Fruit fly (Drosophila melanogaster): ENCODE results near the gene GAA1.

The GAA1 gene

dm6 chrX:5900146-5901093 lies 27.3 kb upstream of the GAA1 start, which contains the start of gene Act5C (continued):
- TF ChIP-seq bab2 (GFP tag; optimal IDR thresholded peaks at IDR 0.05) (peak; percentile 94), PHDP (tag; optimal IDR thresholded peaks at IDR 0.05) (peak; percentile 93), CG18262 (tag; optimal IDR thresholded peaks at IDR 0.05) (peak; percentile 95), CG42726 (GFP tag; IDR thresholded peaks at IDR 0.05; ENCODE audit: partially characterized antibody) (0 out of 2 replicates have a peak, but pooled peaks have one; percentile 46), fd64A (GFP tag; optimal IDR thresholded peaks at IDR 0.05) (peak; percentile 85), Gug (GFP tag; IDR thresholded peaks at IDR 0.05) (peak; percentile 89), CG9876 (GFP tag; optimal IDR thresholded peaks at IDR 0.05) (peak; percentile 90), HmgD (GFP tag; optimal IDR thresholded peaks at IDR 0.05) (peak; percentile 91), Dip2 (GFP tag; IDR thresholded peaks at IDR 0.05) (0 out of 2 replicates have a peak, but pooled peaks have one; percentile 16), org-1 (GFP tag; optimal IDR thresholded peaks at IDR 0.05) (peak; percentile 93), NC2β (GFP tag; optimal IDR thresholded peaks at IDR 0.05) (peak; percentile 93), pita (GFP tag; optimal IDR thresholded peaks at IDR 0.05) (no peak), CG17186 (GFP tag; optimal IDR thresholded peaks at IDR 0.05) (peak; percentile 73), CG34224 (GFP tag; IDR thresholded peaks at IDR 0.05; ENCODE audit: partially characterized antibody) (no peak), CG10209 (GFP tag; optimal IDR thresholded peaks at IDR 0.05) (peak; percentile 93), CG16863 (GFP tag; optimal IDR thresholded peaks at IDR 0.05) (peak; percentile 95), CG10543 (GFP tag; optimal IDR thresholded peaks at IDR 0.05) (peak; percentile 66), CG32772 (GFP tag; IDR thresholded peaks at IDR 0.05) (peak; percentile 90), Rx (GFP tag; IDR thresholded peaks at IDR 0.05) (peak; percentile 91), Nf-YB (GFP tag; optimal IDR thresholded peaks at IDR 0.05) (peak; percentile 81), kay (GFP tag; optimal IDR thresholded peaks at IDR 0.05) (peak; percentile 89), CG31365 (tag; optimal IDR thresholded peaks at IDR 0.05) (peak; percentile 86), YL-1 (GFP tag; optimal IDR thresholded peaks at IDR 0.05) (peak; percentile 57), chn (GFP tag; optimal IDR thresholded peaks at IDR 0.05) (peak; percentile 96), nmo (GFP tag; optimal IDR thresholded peaks at IDR 0.05) (peak; percentile 95), CG4707 (GFP tag; optimal IDR thresholded peaks at IDR 0.05) (peak; percentile 92), CG34422 (GFP tag; IDR thresholded peaks at IDR 0.05) (peak; percentile 88), Atf3 (GFP tag; optimal IDR thresholded peaks at IDR 0.05) (peak; percentile 85), chinmo (GFP tag; IDR thresholded peaks at IDR 0.05; ENCODE audit: partially characterized antibody) (peak; percentile 68; the same call in 2 of the 4 replicates), CTCF (GFP tag; optimal IDR thresholded peaks at IDR 0.05) (peak; percentile 47), zen2 (GFP tag; IDR thresholded peaks at IDR 0.05; ENCODE audit: partially characterized antibody) (no peak), HLH54F (GFP tag; optimal IDR thresholded peaks at IDR 0.05) (peak; percentile 90), fd96Cb (tag; optimal IDR thresholded peaks at IDR 0.05) (peak; percentile 95), insv (GFP tag; optimal IDR thresholded peaks at IDR 0.05) (no peak), ssp (GFP tag; IDR thresholded peaks at IDR 0.05) (peak; percentile 82), CG4730 (GFP tag; IDR thresholded peaks at IDR 0.05) (peak; percentile 88), CG17912 (GFP tag; optimal IDR thresholded peaks at IDR 0.05) (no peak), CG1603 (tag; optimal IDR thresholded peaks at IDR 0.05) (peak; percentile 98), E2f1 (GFP tag; IDR thresholded peaks at IDR 0.05) (peak; percentile 92), CG9817 (tag; optimal IDR thresholded peaks at IDR 0.05) (peak; percentile 87), dimm (GFP tag; IDR thresholded peaks at IDR 0.05) (peak; percentile 70), CG4360 (GFP tag; IDR thresholded peaks at IDR 0.05) (peak; percentile 72; the same call in 1 of the 2 replicates), CG4404 (GFP tag; IDR thresholded peaks at IDR 0.05) (peak; percentile 90), ase (GFP tag; IDR thresholded peaks at IDR 0.05) (peak; percentile 87), nau (GFP tag; optimal IDR thresholded peaks at IDR 0.05) (peak; percentile 86), NFAT (GFP tag; IDR thresholded peaks at IDR 0.05) (peak; percentile 89), CG4617 (GFP tag; optimal IDR thresholded peaks at IDR 0.05; ENCODE audit: borderline replicate concordance) (peak; percentile 83), CG33557 (GFP tag; optimal IDR thresholded peaks at IDR 0.05) (peak; percentile 91), hth (optimal IDR thresholded peaks at IDR 0.05) (no peak)

All from whole organism, embryonic.